Fruit fly (Drosophila melanogaster): ENCODE measurements around the gene CG13847.

Gene CG13847

DNA sequence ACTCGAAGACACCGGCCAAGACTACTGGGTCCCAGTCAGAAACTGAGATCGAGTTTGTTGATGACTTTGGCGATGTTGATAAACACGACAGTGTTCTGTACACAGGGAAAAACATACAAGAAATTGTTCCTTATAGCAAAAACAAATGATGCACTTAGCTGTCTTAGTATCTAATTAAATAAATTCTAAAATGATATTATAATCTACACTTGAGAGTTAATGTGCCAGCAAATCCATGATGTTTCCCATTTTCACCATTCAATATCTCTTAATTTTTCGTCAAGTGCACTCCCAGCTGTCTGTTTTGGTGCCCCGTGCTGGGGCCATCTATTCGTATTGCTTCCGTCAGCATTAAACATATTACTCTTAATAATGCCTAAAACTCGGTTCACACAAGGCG is 35.7 kb downstream of the CG13847 start (continued):
- TF ChIP-seq CG16815 (GFP tag; optimal IDR thresholded peaks at IDR 0.05) = no peak
- TF ChIP-seq nerfin-1 (tag; optimal IDR thresholded peaks at IDR 0.05) = no peak
- peak; percentile 12 for TF ChIP-seq CG5245 (GFP tag; optimal IDR thresholded peaks at IDR 0.05)
- no peak for TF ChIP-seq ERR (GFP tag; optimal IDR thresholded peaks at IDR 0.05)
- TF ChIP-seq CG1792 (GFP tag; optimal IDR thresholded peaks at IDR 0.05) = no peak
- peak; percentile 55; the same call in 1 of the 3 replicates for TF ChIP-seq CG11456 (GFP tag; IDR thresholded peaks at IDR 0.05)
- peak; percentile 14 for TF ChIP-seq CG18476 (GFP tag; optimal IDR thresholded peaks at IDR 0.05)
- no peak for TF ChIP-seq schlank (tag; optimal IDR thresholded peaks at IDR 0.05)
- no peak for TF ChIP-seq zen2 (GFP tag; IDR thresholded peaks at IDR 0.05; ENCODE audit: partially characterized antibody)
- no peak for TF ChIP-seq CG2875 (GFP tag; optimal IDR thresholded peaks at IDR 0.05)
- peak; percentile 21; the same call in 1 of the 3 replicates for TF ChIP-seq tgo (GFP tag; IDR thresholded peaks at IDR 0.05)
- TF ChIP-seq toy (GFP tag; IDR thresholded peaks at IDR 0.05) = no peak
- no peak for TF ChIP-seq CG31365 (tag; optimal IDR thresholded peaks at IDR 0.05)
- no peak for TF ChIP-seq CG2712 (tag; optimal IDR thresholded peaks at IDR 0.05)
- no peak for TF ChIP-seq CG15269 (tag; optimal IDR thresholded peaks at IDR 0.05)
- peak; percentile 60 for TF ChIP-seq NFAT (GFP tag; IDR thresholded peaks at IDR 0.05)
- peak; percentile 68 for TF ChIP-seq Drgx (GFP tag; IDR thresholded peaks at IDR 0.05)
- TF ChIP-seq CG4730 (GFP tag; IDR thresholded peaks at IDR 0.05) = no peak
- TF ChIP-seq tap (tag; optimal IDR thresholded peaks at IDR 0.05) = no peak
- TF ChIP-seq CG10462 (GFP tag; optimal IDR thresholded peaks at IDR 0.05) = no peak
- no peak for TF ChIP-seq stwl (tag; optimal IDR thresholded peaks at IDR 0.05)
- TF ChIP-seq caup (GFP tag; optimal IDR thresholded peaks at IDR 0.05; ENCODE audit: severe bottlenecking) = no peak
- peak; percentile 14; the same call in 1 of the 3 replicates for TF ChIP-seq H15 (GFP tag; IDR thresholded peaks at IDR 0.05)
- TF ChIP-seq pum (GFP tag; optimal IDR thresholded peaks at IDR 0.05) = no peak
- TF ChIP-seq lilli (GFP tag; optimal IDR thresholded peaks at IDR 0.05) = peak; percentile 39
- peak; percentile 83 for TF ChIP-seq dysf (GFP tag; IDR thresholded peaks at IDR 0.05)
- TF ChIP-seq CG6654 (GFP tag; optimal IDR thresholded peaks at IDR 0.05) = no peak
- peak; percentile 14 to 58 for TF ChIP-seq bsh (GFP tag; optimal IDR thresholded peaks at IDR 0.05)
- no peak for TF ChIP-seq CG30431 (GFP tag; optimal IDR thresholded peaks at IDR 0.05)
- TF ChIP-seq CG3281 (GFP tag; optimal IDR thresholded peaks at IDR 0.05) = no peak
- no peak for TF ChIP-seq pan (optimal IDR thresholded peaks at IDR 0.05)
- TF ChIP-seq pan (GFP tag; optimal IDR thresholded peaks at IDR 0.05 in 1 of 2, IDR thresholded peaks at IDR 0.05 in 1 of 2) = peak in 1 of 2 experiments; percentile 40
- no peak for TF ChIP-seq Fer2 (tag; optimal IDR thresholded peaks at IDR 0.05)
- TF ChIP-seq CG10543 (GFP tag; optimal IDR thresholded peaks at IDR 0.05) = no peak
- TF ChIP-seq Doc3 (GFP tag; IDR thresholded peaks at IDR 0.05; ENCODE audit: partially characterized antibody) = no peak
- TF ChIP-seq Hr51 (GFP tag; optimal IDR thresholded peaks at IDR 0.05) = no peak
- TF ChIP-seq dm (GFP tag; optimal IDR thresholded peaks at IDR 0.05) = no peak
- no peak for TF ChIP-seq pnt (GFP tag; optimal IDR thresholded peaks at IDR 0.05)
- no peak for TF ChIP-seq tup (GFP tag; optimal IDR thresholded peaks at IDR 0.05)
- no peak for TF ChIP-seq dmrt11E (tag; optimal IDR thresholded peaks at IDR 0.05)
- no peak for TF ChIP-seq ci (GFP tag; IDR thresholded peaks at IDR 0.05)
- TF ChIP-seq CG12219 (GFP tag; optimal IDR thresholded peaks at IDR 0.05) = no peak
- no peak for TF ChIP-seq D (optimal IDR thresholded peaks at IDR 0.05)
- peak; percentile 17 for TF ChIP-seq D (GFP tag; optimal IDR thresholded peaks at IDR 0.05)
- no peak for TF ChIP-seq jumu (GFP tag; optimal IDR thresholded peaks at IDR 0.05)
- TF ChIP-seq CG10321 (GFP tag; IDR thresholded peaks at IDR 0.05) = no peak
- TF ChIP-seq Xrp1 (GFP tag; IDR thresholded peaks at IDR 0.05) = peak; percentile 54; the same call in 1 of the 2 replicates
- no peak for TF ChIP-seq az2 (GFP tag; optimal IDR thresholded peaks at IDR 0.05)
- no peak for TF ChIP-seq CG32767 (GFP tag; IDR thresholded peaks at IDR 0.05)
- TF ChIP-seq CG8388 (GFP tag; optimal IDR thresholded peaks at IDR 0.05) = no peak
- peak; percentile 27 for TF ChIP-seq bcd (GFP tag; optimal IDR thresholded peaks at IDR 0.05)
- TF ChIP-seq exex (tag; optimal IDR thresholded peaks at IDR 0.05) = no peak

Data from whole organism, embryonic.